Worm (Caenorhabditis elegans) whole organism, L3 larva: ENCODE results near the gene F41E7.2.
A peak's percentile ranks its signal among the peaks of the same experiment; 100 is the strongest.

Experiments used
- elt-1 ChIP-seq: fragments of 150-350 bp; optimal IDR thresholded peaks from 2 replicates; lab custom pipeline; 2014; ENCODE audit warnings: missing biosample characterization, missing genetic modification characterization
- elt-3 ChIP-seq, 3 experiments: fragments of 150-350 bp in 1 of 3; sonication (generic microtip) in 2 of 3; optimal IDR thresholded peaks; 2 replicates in 2 of 3; 4 replicates in 1 of 3; lab custom pipeline; 2014 to 2017; ENCODE audit warnings: missing biosample characterization in 3 of 3, missing genetic modification characterization in 3 of 3
- skn-1 ChIP-seq: fragments of 150-350 bp; optimal IDR thresholded peaks from 2 replicates; lab custom pipeline; 2014; ENCODE audit warnings: missing biosample characterization, missing genetic modification characterization

ce11 chrX:10306923-10307322 is 33.4 kb downstream of the F41E7.2 start:
- TF ChIP-seq elt-3 (tag; optimal IDR thresholded peaks at IDR 0.05; lab: Kevin White, UChicago) (peak in 1 of 3 experiments; percentile 1), skn-1 (tag; lab: Kevin White, UChicago) (no peak), elt-1 (tag; lab: Kevin White, UChicago) (no peak)
